Worm (Caenorhabditis elegans): ENCODE data around the gene npr-35.

ce11 chrIV:7734173-7734572 is 9.5 kb upstream of the npr-35 start:
- no peak for TF ChIP-seq pha-4 (GFP tag; IDR thresholded peaks at IDR 0.05)
- TF ChIP-seq pha-4 (tag; optimal IDR thresholded peaks at IDR 0.05), result no peak
- TF ChIP-seq D1046.2 (GFP tag; IDR thresholded peaks at IDR 0.05), result no peak
- no peak for TF ChIP-seq mep-1 (tag; optimal IDR thresholded peaks at IDR 0.05)
- TF ChIP-seq lin-39 (tag; optimal IDR thresholded peaks at IDR 0.05), result no peak
- TF ChIP-seq lin-13 (GFP tag; optimal IDR thresholded peaks at IDR 0.05), result no peak
- no peak for TF ChIP-seq mes-2 (tag; optimal IDR thresholded peaks at IDR 0.05; ENCODE audit: poor library complexity, severe bottlenecking)
- TF ChIP-seq nhr-25 (tag; optimal IDR thresholded peaks at IDR 0.05; ENCODE audit: borderline replicate concordance, insufficient read depth), result no peak
- no peak for TF ChIP-seq nhr-237 (tag; optimal IDR thresholded peaks at IDR 0.05)
- no peak for TF ChIP-seq snpc-4 (tag; optimal IDR thresholded peaks at IDR 0.05)
- no peak for TF ChIP-seq unc-62 (GFP tag; optimal IDR thresholded peaks at IDR 0.05 in 1 of 2)
- TF ChIP-seq unc-62 (tag; optimal IDR thresholded peaks at IDR 0.05), result no peak

Data from whole organism, L4 larva.